Worm (Caenorhabditis elegans) whole organism, dauer: ENCODE results near the gene eco-1.

Source experiments
- unc-62 ChIP-seq: sonication (generic microtip); optimal IDR thresholded peaks from 2 replicates; lab custom pipeline; 2017; ENCODE audit warnings: missing biosample characterization, missing genetic modification reagents, missing genetic modification characterization

eco-1 gene

ce11 chrIII:7370569-7370968, 11.7 kb upstream of the eco-1 start:
- TF ChIP-seq unc-62 (GFP tag; lab: Kevin White, UChicago), result no peak

DNA sequence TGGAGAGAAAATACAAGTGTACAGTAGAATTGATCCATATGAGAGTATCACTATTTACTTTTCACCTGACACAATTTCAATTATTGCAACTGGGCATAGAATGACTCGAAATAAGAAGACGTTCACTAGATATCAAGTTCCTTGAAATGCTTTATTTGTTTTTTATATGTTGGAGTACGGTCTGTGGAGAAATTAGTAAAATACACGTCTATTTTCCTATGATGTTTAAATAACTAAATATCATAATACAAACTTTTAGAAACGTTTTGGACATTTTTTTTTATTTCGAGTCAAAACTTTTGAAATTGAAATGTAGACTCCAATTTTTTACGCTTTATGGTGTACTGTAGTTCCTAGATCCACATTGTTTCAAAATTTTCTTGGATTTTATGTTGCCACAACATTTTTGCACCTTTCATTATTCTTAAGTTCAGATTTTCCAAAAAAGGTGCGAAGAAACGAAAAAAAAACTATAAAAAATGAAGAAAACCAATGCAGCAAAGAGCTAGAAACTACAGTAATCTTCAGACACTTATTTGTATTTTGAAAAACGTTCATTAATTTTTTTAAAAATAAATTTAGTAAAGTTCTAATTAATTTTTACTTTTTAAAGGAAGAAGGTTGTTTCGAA, 10.6 kb upstream of the eco-1 start:
- TF ChIP-seq unc-62 (GFP tag; lab: Kevin White, UChicago), result no peak

DNA sequence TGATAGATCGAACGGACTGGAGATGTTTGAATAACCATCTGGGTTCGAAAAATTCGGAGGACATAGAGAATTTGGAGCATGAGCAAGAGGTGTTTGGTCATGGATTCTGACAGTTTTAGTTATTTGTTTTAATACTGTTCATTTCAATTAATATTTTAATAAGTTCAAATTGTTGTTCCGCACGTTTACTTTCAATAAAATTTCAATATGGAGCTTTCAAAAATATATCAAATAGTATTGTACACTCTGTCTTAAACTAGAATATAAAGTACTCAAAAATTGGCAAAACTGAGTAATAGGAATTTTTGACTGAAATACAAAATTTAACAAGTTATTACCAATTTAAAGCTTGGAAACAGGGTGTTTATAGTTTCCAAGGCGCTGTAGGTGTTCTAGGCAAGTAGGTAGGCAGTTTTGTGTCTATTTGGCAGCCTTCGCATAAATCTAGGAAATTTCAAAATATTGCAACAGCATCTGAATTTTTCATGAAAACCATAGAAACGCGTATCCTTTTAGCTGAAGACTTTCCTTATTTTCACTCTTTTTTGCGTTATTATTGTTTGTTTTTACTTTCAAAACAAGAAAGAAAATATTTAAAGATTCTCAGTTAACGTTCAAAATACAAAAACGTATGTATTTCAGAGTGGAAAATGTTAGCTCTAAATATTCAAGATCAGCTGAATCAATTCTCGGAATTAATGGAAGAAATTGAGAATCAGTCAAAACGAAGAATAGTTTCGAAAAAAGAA, 8.3 kb upstream of the eco-1 start, which contains the start of the genes T20B12.5 and T20B12.4:
T20B12.5 (minus strand) TSS at position 101 of the 749 bp plus-strand sequence.
T20B12.4 (plus strand) TSS at position 699 of the 749 bp plus-strand sequence.
- TF ChIP-seq unc-62 (GFP tag; lab: Kevin White, UChicago), result no peak

DNA sequence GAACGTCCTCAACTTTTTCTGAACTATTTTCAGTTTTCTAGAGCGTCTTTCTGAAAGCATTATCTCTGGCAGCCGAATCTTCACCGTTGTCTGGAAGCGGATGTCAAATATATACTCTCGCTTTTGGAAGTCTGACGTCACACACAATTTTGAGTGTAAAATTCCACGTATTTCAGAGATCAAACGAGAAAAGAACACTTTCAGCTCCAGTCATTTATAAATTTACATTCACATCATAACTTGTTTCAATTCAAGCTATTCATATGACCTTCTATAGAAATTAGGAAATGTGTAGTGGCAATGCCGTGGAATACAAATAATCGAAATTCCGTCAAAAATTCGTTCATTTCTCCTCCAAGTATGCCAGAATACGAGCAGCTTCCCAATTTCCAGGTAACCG, 6.7 kb upstream of the eco-1 start, which contains the start of gene F08F8.11:
F08F8.11 (plus strand) TSS at position 301 of the 400 bp plus-strand sequence.
- no peak for TF ChIP-seq unc-62 (GFP tag; lab: Kevin White, UChicago)

DNA sequence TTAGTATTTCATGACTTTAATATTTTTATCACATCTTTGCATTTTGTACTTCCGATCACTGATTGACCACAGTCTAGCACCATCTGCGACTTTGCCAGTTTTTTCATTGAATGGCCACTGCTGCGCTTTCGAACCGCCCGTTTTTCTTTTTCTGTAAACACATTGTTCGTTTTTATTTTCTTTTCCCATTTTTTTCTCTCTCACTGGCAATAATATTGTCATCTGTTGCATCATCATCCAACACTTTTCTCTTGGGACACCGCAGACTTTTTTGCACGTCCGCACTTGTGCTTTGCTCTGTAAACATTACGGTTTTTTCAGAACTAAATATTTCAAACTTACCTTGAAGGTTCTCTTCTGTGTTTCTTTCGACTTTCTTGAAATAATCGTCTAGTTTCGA, 268 bp downstream of the eco-1 start:
- TF ChIP-seq unc-62 (GFP tag; lab: Kevin White, UChicago), result no peak

DNA sequence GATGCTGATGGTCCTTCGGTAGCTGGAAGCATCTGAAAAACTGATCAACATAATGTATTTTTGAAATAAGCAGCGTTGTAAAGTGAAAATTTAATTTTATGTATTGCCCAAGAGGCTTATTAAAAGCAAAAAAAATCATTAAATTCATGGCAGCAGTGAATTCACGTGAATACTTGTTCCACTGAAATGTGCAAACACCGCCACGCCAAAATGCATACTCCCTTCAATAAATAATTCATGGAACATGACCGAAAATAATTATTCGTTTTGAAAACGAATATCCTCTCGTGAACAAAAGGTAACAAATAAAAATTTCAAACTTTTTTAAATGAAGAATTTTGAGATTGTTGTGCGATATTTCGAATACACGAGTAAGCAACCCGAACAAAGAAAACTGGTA, 1.5 kb downstream of the eco-1 start, which contains the start of gene F08F8.10:
F08F8.10 (minus strand) TSS at position 38 of the 400 bp plus-strand sequence.
- TF ChIP-seq unc-62 (GFP tag; lab: Kevin White, UChicago), result no peak

ce11 chrIII:7353871-7354270, 5.0 kb downstream of the eco-1 start, which contains the start of gene F08F8.9:
Gene F08F8.9 (minus strand): TSS chrIII:7353971.
- no peak for TF ChIP-seq unc-62 (GFP tag; lab: Kevin White, UChicago)

- TF ChIP-seq unc-62 (GFP tag; lab: Kevin White, UChicago), result no peak
Observed at ce11 chrIII:7349075-7349474, 9.8 kb downstream of the eco-1 start, which contains the start of gene gos-28. Gene gos-28 (minus strand): TSS chrIII:7349175.

ce11 chrIII:7347049-7347448, 11.8 kb downstream of the eco-1 start, which contains the start of gene F08F8.7:
Gene F08F8.7 (minus strand): TSS chrIII:7347149.
- TF ChIP-seq unc-62 (GFP tag; lab: Kevin White, UChicago), result no peak

DNA sequence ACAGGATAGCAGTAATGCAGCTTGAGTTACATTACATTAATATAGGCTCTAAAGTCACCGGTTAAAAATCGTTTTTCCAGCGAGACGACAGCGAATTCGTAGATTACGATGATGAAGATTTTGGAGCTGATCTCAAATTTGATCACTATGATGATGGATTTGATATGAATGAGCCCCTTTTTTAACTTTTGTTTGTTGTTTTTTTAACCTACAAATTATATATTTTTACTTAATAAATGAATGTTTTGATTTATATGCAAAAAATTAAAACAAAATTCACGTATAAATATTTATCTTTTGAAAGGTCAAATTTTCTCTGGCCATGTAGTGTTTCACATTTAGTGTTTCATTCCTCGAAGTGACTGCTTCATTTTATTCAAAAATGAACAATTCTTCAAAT, 15.5 kb downstream of the eco-1 start, which contains the start of gene F08F8.6:
F08F8.6 (plus strand) TSS at position 301 of the 400 bp plus-strand sequence.
- TF ChIP-seq unc-62 (GFP tag; lab: Kevin White, UChicago), result no peak

- no peak for TF ChIP-seq unc-62 (GFP tag; lab: Kevin White, UChicago)
Observed at ce11 chrIII:7339138-7339537, 19.8 kb downstream of the eco-1 start.

- no peak for TF ChIP-seq unc-62 (GFP tag; lab: Kevin White, UChicago)
Observed at ce11 chrIII:7338693-7339092, 20.2 kb downstream of the eco-1 start, which contains the start of gene kap-1. Gene kap-1 (plus strand): TSS chrIII:7338835.

- TF ChIP-seq unc-62 (GFP tag; lab: Kevin White, UChicago), result no peak
Observed at ce11 chrIII:7338009-7338408, 20.9 kb downstream of the eco-1 start.

ce11 chrIII:7336214-7336613, 22.7 kb downstream of the eco-1 start, which contains the start of gene gsp-2:
Gene gsp-2 (plus strand): TSS chrIII:7336587.
- TF ChIP-seq unc-62 (GFP tag; lab: Kevin White, UChicago), result no peak

- no peak for TF ChIP-seq unc-62 (GFP tag; lab: Kevin White, UChicago)
Observed at ce11 chrIII:7335220-7335619, 23.7 kb downstream of the eco-1 start, which contains the start of gene F56C9.10. Gene F56C9.10 (minus strand): TSS chrIII:7335316.

DNA sequence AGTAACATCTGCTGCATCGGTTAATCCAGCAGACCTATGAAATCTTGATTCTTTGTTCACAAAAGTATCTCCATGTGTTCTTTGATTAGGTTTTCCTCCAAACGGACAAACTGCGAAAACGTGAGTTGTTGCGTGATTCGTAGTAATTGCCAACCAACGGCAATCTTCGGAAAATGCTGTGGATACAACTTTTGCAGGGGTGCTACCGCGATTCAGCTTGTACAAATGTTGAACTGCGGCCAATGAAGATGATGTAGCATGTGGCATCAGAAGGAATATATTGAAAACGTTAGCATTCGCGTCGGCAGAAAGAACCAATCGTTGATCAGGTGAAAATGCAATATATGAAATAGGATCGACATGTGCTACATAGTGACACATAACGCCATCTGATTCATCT, 27.2 kb downstream of the eco-1 start:
- no peak for TF ChIP-seq unc-62 (GFP tag; lab: Kevin White, UChicago)
